Fruit fly (Drosophila melanogaster) whole organism: ENCODE measurements around the gene CG6567.

Experiments
- CG8478 ChIP-seq: fragments of >200 bp; optimal IDR thresholded peaks from 2 replicates; lab custom pipeline; 2018; ENCODE audit warnings: inconsistent platforms
- psq ChIP-seq: fragments of >200 bp; optimal IDR thresholded peaks from 2 replicates; lab custom pipeline; 2017

- no peak for TF ChIP-seq psq (lab: Kevin White, UChicago)
- no peak for TF ChIP-seq CG8478
These were observed 39.2 kb downstream of the CG6567 start, which contains the start of the genes CG14693 and TTLL15 for dm6 chr3R:10815032-10815431.
